Worm (Caenorhabditis elegans) whole organism, late embryonic: ENCODE measurements around the gene Y37H2A.18.

Experiments used
- T23F11.4 ChIP-seq: fragments of 200-800 bp; sonication (Bioruptor generic); optimal IDR thresholded peaks from 2 replicates; lab custom pipeline; 2018; ENCODE audit warnings: mild to moderate bottlenecking, missing genetic modification characterization, missing compliant biosample characterization
- ceh-19 ChIP-seq: fragments of 200-800 bp; sonication (Bioruptor generic); optimal IDR thresholded peaks from 2 replicates; lab custom pipeline; 2018; ENCODE audit warnings: mild to moderate bottlenecking, missing genetic modification characterization, missing compliant biosample characterization
- ceh-2 ChIP-seq: sonication (generic microtip); optimal IDR thresholded peaks from 2 replicates; lab custom pipeline; 2016; ENCODE audit warnings: missing genotype, missing genetic modification characterization, missing compliant biosample characterization
- ceh-34 ChIP-seq: sonication (generic microtip); optimal IDR thresholded peaks from 2 replicates; lab custom pipeline; 2016; ENCODE audit warnings: mild to moderate bottlenecking, missing genetic modification characterization, missing compliant biosample characterization
- ceh-45 ChIP-seq: fragments of 200-800 bp; sonication (Bioruptor generic); IDR thresholded peaks from 2 replicates; pipeline ENCODE4 v1.3.6; 2022; ENCODE audit warnings: missing genetic modification reagents, missing genetic modification characterization, missing compliant biosample characterization
- ceh-48 ChIP-seq: sonication (generic microtip); optimal IDR thresholded peaks from 2 replicates; lab custom pipeline; 2016; ENCODE audit warnings: missing genetic modification characterization, inconsistent platforms, missing compliant biosample characterization
- che-1 ChIP-seq: sonication (generic microtip); optimal IDR thresholded peaks from 2 replicates; lab custom pipeline; 2016; ENCODE audit warnings: mild to moderate bottlenecking, missing genetic modification characterization, missing compliant biosample characterization
- dve-1 ChIP-seq: sonication (generic microtip); optimal IDR thresholded peaks from 2 replicates; lab custom pipeline; 2017; ENCODE audit warnings: antibody characterized with exemption, mild to moderate bottlenecking, missing genetic modification characterization, missing compliant biosample characterization
- nfya-1 ChIP-seq: sonication (generic microtip); optimal IDR thresholded peaks from 2 replicates; lab custom pipeline; 2017; ENCODE audit warnings: missing genetic modification characterization, mild to moderate bottlenecking, missing compliant biosample characterization, antibody characterized with exemption, moderate library complexity
- nhr-11 ChIP-seq: fragments of 150-350 bp; optimal IDR thresholded peaks from 2 replicates; lab custom pipeline; 2014; ENCODE audit warnings: missing biosample characterization, missing genetic modification characterization
- npax-4 ChIP-seq: sonication (generic microtip); optimal IDR thresholded peaks from 2 replicates; lab custom pipeline; 2016; ENCODE audit warnings: missing genetic modification characterization, missing compliant biosample characterization
- odd-2 ChIP-seq: sonication (generic microtip); optimal IDR thresholded peaks from 2 replicates; lab custom pipeline; 2017; ENCODE audit warnings: antibody characterized with exemption, mild to moderate bottlenecking, missing genetic modification characterization, missing compliant biosample characterization
- pax-1 ChIP-seq: fragments of 150-350 bp; optimal IDR thresholded peaks from 2 replicates; lab custom pipeline; 2014; ENCODE audit warnings: missing biosample characterization, missing genetic modification characterization
- pha-4 ChIP-seq: fragments of 150-350 bp; optimal IDR thresholded peaks from 2 replicates; lab custom pipeline; 2018; ENCODE audit warnings: missing biosample characterization, missing genetic modification reagents, missing genetic modification characterization
- pros-1 ChIP-seq: fragments of 150-350 bp; optimal IDR thresholded peaks from 2 replicates; lab custom pipeline; 2014; ENCODE audit warnings: missing biosample characterization, missing genetic modification reagents, missing genetic modification characterization
- ttx-3 ChIP-seq: sonication (generic microtip); optimal IDR thresholded peaks from 2 replicates; lab custom pipeline; 2016; ENCODE audit warnings: missing genetic modification reagents, missing genetic modification characterization, missing compliant biosample characterization
- unc-42 ChIP-seq: sonication (generic microtip); optimal IDR thresholded peaks from 2 replicates; lab custom pipeline; 2016; ENCODE audit warnings: missing genotype, missing genetic modification characterization, missing compliant biosample characterization
- unc-55 ChIP-seq: sonication (generic microtip); optimal IDR thresholded peaks from 2 replicates; lab custom pipeline; 2017; ENCODE audit warnings: missing biosample characterization, missing genetic modification reagents, missing genetic modification characterization
- ztf-16 ChIP-seq: sonication (generic microtip); optimal IDR thresholded peaks from 2 replicates; lab custom pipeline; 2017; ENCODE audit warnings: missing genetic modification characterization, missing compliant biosample characterization

Gene Y37H2A.18

ce11 chrV:18081857-18082256 lies 51.2 kb downstream of the Y37H2A.18 start, which contains the start of gene nova-1:
Gene nova-1, minus strand, starts transcription at chrV:18081957.
- no peak for TF ChIP-seq pros-1 (tag; lab: Kevin White, UChicago)
- TF ChIP-seq T23F11.4 (GFP tag; lab: Kevin White, UChicago) = no peak
- TF ChIP-seq ttx-3 (tag; lab: Kevin White, UChicago) = no peak
- TF ChIP-seq ceh-34 (tag; lab: Kevin White, UChicago) = no peak
- TF ChIP-seq ceh-19 (GFP tag; lab: Kevin White, UChicago) = no peak
- no peak for TF ChIP-seq dve-1 (tag; lab: Kevin White, UChicago)
- no peak for TF ChIP-seq odd-2
- no peak for TF ChIP-seq ceh-2 (tag; lab: Kevin White, UChicago)
- TF ChIP-seq ceh-45 (GFP tag; lab: Robert Waterston, UW) = no peak
- no peak for TF ChIP-seq nhr-11 (tag; lab: Kevin White, UChicago)
- TF ChIP-seq pax-1 (tag; lab: Kevin White, UChicago) = no peak
- no peak for TF ChIP-seq che-1 (tag; lab: Kevin White, UChicago)
- no peak for TF ChIP-seq unc-42 (tag; lab: Kevin White, UChicago)
- TF ChIP-seq npax-4 (tag; lab: Kevin White, UChicago) = no peak
- no peak for TF ChIP-seq unc-55
- no peak for TF ChIP-seq ztf-16 (tag; lab: Kevin White, UChicago)
- no peak for TF ChIP-seq nfya-1 (tag; lab: Kevin White, UChicago)
- TF ChIP-seq pha-4 (tag; lab: Kevin White, UChicago) = no peak
- TF ChIP-seq ceh-48 (tag; lab: Kevin White, UChicago) = no peak
